Worm (Caenorhabditis elegans): Measurements from ENCODE around the gene nhr-67.

The nhr-67 gene

DNA sequence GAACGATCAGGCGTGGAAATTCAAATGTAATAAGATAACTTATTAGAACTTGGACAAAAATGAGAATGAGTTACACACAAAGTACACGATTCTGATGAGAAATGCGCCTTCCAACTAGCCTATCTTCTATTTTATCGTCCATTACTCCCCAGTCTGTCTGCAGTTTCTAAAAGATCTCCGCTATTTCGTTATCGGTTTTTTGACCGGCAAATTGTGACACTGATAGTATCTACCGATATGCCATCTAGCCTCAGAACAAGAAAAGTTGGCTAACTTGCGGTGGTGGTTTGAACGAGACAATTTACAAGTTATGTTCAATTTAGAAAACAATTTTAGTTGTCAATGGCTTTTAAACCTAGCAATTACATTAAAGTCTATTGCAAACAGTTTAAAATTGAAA lies 42.0 kb downstream of the nhr-67 start:
- no peak for TF ChIP-seq ztf-11 (tag; optimal IDR thresholded peaks at IDR 0.05)
- no peak for TF ChIP-seq nhr-11 (tag; optimal IDR thresholded peaks at IDR 0.05)
- TF ChIP-seq elt-1 (tag; optimal IDR thresholded peaks at IDR 0.05), result peak; percentile 96
- TF ChIP-seq nhr-77 (tag; optimal IDR thresholded peaks at IDR 0.05), result no peak
- no peak for TF ChIP-seq ZK546.5 (tag; optimal IDR thresholded peaks at IDR 0.05)
- TF ChIP-seq lin-15B (tag; optimal IDR thresholded peaks at IDR 0.05), result no peak
- no peak for TF ChIP-seq nhr-76 (tag; optimal IDR thresholded peaks at IDR 0.05)
- TF ChIP-seq sea-2 (GFP tag; optimal IDR thresholded peaks at IDR 0.05), result no peak
- no peak for TF ChIP-seq nhr-67 (tag; optimal IDR thresholded peaks at IDR 0.05)
- TF ChIP-seq ama-1 (optimal IDR thresholded peaks at IDR 0.05), result no peak
- TF ChIP-seq lin-39 (tag; optimal IDR thresholded peaks at IDR 0.05), result no peak
- TF ChIP-seq jun-1 (tag; optimal IDR thresholded peaks at IDR 0.05), result no peak
- no peak for TF ChIP-seq ceh-9 (tag; optimal IDR thresholded peaks at IDR 0.05)
- TF ChIP-seq tbx-2 (tag; optimal IDR thresholded peaks at IDR 0.05), result no peak
- TF ChIP-seq mdl-1 (tag; optimal IDR thresholded peaks at IDR 0.05), result no peak
- peak; percentile 25 for TF ChIP-seq unc-62 (GFP tag; optimal IDR thresholded peaks at IDR 0.05)
- peak; percentile 86 for TF ChIP-seq elt-2 (tag; optimal IDR thresholded peaks at IDR 0.05)
- no peak for TF ChIP-seq skn-1 (tag; optimal IDR thresholded peaks at IDR 0.05)
- TF ChIP-seq fkh-10 (GFP tag; optimal IDR thresholded peaks at IDR 0.05), result no peak
- TF ChIP-seq pqm-1 (tag; optimal IDR thresholded peaks at IDR 0.05), result peak; percentile 18
- TF ChIP-seq nhr-237 (tag; optimal IDR thresholded peaks at IDR 0.05), result no peak
- TF ChIP-seq egl-27 (tag; optimal IDR thresholded peaks at IDR 0.05), result no peak
- peak; percentile 54 for TF ChIP-seq nhr-25 (tag; optimal IDR thresholded peaks at IDR 0.05)
- TF ChIP-seq hmg-11 (tag; optimal IDR thresholded peaks at IDR 0.05), result no peak
- no peak for TF ChIP-seq aly-2 (tag; optimal IDR thresholded peaks at IDR 0.05)
- TF ChIP-seq nfya-1 (tag; optimal IDR thresholded peaks at IDR 0.05; ENCODE audit: insufficient read depth), result no peak
- no peak for TF ChIP-seq pha-4 (tag; optimal IDR thresholded peaks at IDR 0.05)
- no peak for TF ChIP-seq egl-5 (tag; optimal IDR thresholded peaks at IDR 0.05)
- no peak for TF ChIP-seq mml-1 (tag; optimal IDR thresholded peaks at IDR 0.05)
- no peak for TF ChIP-seq elt-3 (tag; optimal IDR thresholded peaks at IDR 0.05)
- no peak for TF ChIP-seq nhr-12 (tag; optimal IDR thresholded peaks at IDR 0.05)
- no peak for TF ChIP-seq ceh-82 (tag; optimal IDR thresholded peaks at IDR 0.05)
- TF ChIP-seq daf-12 (tag; optimal IDR thresholded peaks at IDR 0.05), result no peak
- peak; percentile 15 for TF ChIP-seq nhr-23 (tag; optimal IDR thresholded peaks at IDR 0.05)
- peak; percentile 29 for TF ChIP-seq ceh-28 (tag; optimal IDR thresholded peaks at IDR 0.05)
- TF ChIP-seq ceh-16 (tag; optimal IDR thresholded peaks at IDR 0.05), result no peak
- no peak for TF ChIP-seq nhr-43 (tag; optimal IDR thresholded peaks at IDR 0.05; ENCODE audit: poor library complexity, severe bottlenecking)
- no peak for TF ChIP-seq unc-39 (tag; optimal IDR thresholded peaks at IDR 0.05)
- no peak for TF ChIP-seq ztf-4 (tag; optimal IDR thresholded peaks at IDR 0.05)
- TF ChIP-seq nhr-28 (tag; optimal IDR thresholded peaks at IDR 0.05), result no peak
- TF ChIP-seq fkh-2 (tag; optimal IDR thresholded peaks at IDR 0.05), result no peak
- TF ChIP-seq zag-1 (tag; optimal IDR thresholded peaks at IDR 0.05), result no peak
- no peak for TF ChIP-seq lsy-12 (tag; optimal IDR thresholded peaks at IDR 0.05)
- TF ChIP-seq eor-1 (tag; optimal IDR thresholded peaks at IDR 0.05), result no peak
- TF ChIP-seq fos-1 (tag; optimal IDR thresholded peaks at IDR 0.05), result no peak
- TF ChIP-seq R02D3.7 (tag; optimal IDR thresholded peaks at IDR 0.05), result no peak
- no peak for TF ChIP-seq snpc-4 (tag; optimal IDR thresholded peaks at IDR 0.05)

DNA sequence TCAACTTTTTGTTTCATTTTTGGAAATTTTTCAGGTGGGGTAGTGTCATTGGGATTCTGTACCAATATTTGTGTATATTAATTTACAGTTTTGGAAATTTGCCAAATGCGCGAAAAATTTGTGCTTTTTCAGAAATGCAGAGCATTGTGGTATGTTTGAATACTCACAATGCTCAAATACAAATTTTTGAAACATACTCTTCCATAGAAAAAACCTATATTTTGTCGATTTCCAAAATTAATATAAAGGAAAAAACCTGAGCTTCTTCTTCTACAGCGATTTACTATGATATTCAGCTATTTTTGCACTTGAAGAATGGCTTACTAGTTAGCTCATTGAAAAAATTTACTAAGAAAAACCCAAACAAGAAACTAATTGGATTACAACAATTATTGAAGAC lies 43.4 kb downstream of the nhr-67 start:
- TF ChIP-seq ztf-4 (tag; optimal IDR thresholded peaks at IDR 0.05) (no peak), hmg-11 (tag; optimal IDR thresholded peaks at IDR 0.05) (no peak), sea-2 (GFP tag; optimal IDR thresholded peaks at IDR 0.05) (no peak), snpc-4 (tag; optimal IDR thresholded peaks at IDR 0.05) (no peak), unc-62 (GFP tag; optimal IDR thresholded peaks at IDR 0.05) (no peak), nhr-23 (tag; optimal IDR thresholded peaks at IDR 0.05) (no peak), zag-1 (tag; optimal IDR thresholded peaks at IDR 0.05) (no peak), nfya-1 (tag; optimal IDR thresholded peaks at IDR 0.05; ENCODE audit: insufficient read depth) (no peak), nhr-237 (tag; optimal IDR thresholded peaks at IDR 0.05) (no peak), fkh-10 (GFP tag; optimal IDR thresholded peaks at IDR 0.05) (no peak), ceh-16 (tag; optimal IDR thresholded peaks at IDR 0.05) (no peak), mdl-1 (tag; optimal IDR thresholded peaks at IDR 0.05) (no peak), elt-1 (tag; optimal IDR thresholded peaks at IDR 0.05) (no peak), tbx-2 (tag; optimal IDR thresholded peaks at IDR 0.05) (no peak), nhr-12 (tag; optimal IDR thresholded peaks at IDR 0.05) (no peak), ceh-9 (tag; optimal IDR thresholded peaks at IDR 0.05) (no peak), nhr-76 (tag; optimal IDR thresholded peaks at IDR 0.05) (no peak), unc-39 (tag; optimal IDR thresholded peaks at IDR 0.05) (no peak), ZK546.5 (tag; optimal IDR thresholded peaks at IDR 0.05) (no peak)
